Worm (Caenorhabditis elegans) whole organism, young adult: Measurements from ENCODE around the gene dgk-5.

Experiments
- B0019.2 ChIP-seq: fragments of 200-800 bp; sonication (Bioruptor generic); conservative IDR thresholded peaks from 2 replicates; pipeline ENCODE4 v1.3.6; 2022; ENCODE audit warnings: missing genetic modification reagents, missing genetic modification characterization, missing compliant biosample characterization
- B0035.1 ChIP-seq: sonication (generic microtip); optimal IDR thresholded peaks from 2 replicates; lab custom pipeline; 2016; ENCODE audit warnings: missing genetic modification characterization, mild to moderate bottlenecking, missing compliant biosample characterization, missing genotype, missing genetic modification reagents
- B0336.3 ChIP-seq: fragments of 200-800 bp; sonication (Bioruptor generic); IDR thresholded peaks from 2 replicates; pipeline ENCODE4 v1.3.6; 2022; ENCODE audit warnings: missing genetic modification characterization, missing compliant biosample characterization
- C06A6.2 ChIP-seq: fragments of 200-800 bp; sonication (Bioruptor generic); conservative IDR thresholded peaks from 2 replicates; pipeline ENCODE4 v1.3.6; 2022; ENCODE audit warnings: missing genetic modification characterization, missing compliant biosample characterization
- F10E7.11 ChIP-seq: sonication (generic microtip); optimal IDR thresholded peaks from 2 replicates; lab custom pipeline; 2017; ENCODE audit warnings: mild to moderate bottlenecking, missing genetic modification characterization, moderate library complexity, missing compliant biosample characterization
- F37B4.10 ChIP-seq: fragments of 200-800 bp; sonication (Bioruptor generic); IDR thresholded peaks from 2 replicates; pipeline ENCODE4 v1.3.6; 2022; ENCODE audit warnings: missing genetic modification characterization, missing compliant biosample characterization
- F49E8.2 ChIP-seq: sonication (generic microtip); optimal IDR thresholded peaks from 3 replicates; lab custom pipeline; 2017; ENCODE audit warnings: missing genetic modification characterization, mild to moderate bottlenecking, missing compliant biosample characterization, antibody characterized with exemption, moderate library complexity; ENCODE audit not compliant: insufficient read depth
- F57A8.1 ChIP-seq: fragments of 200-800 bp; sonication (Bioruptor generic); optimal IDR thresholded peaks from 2 replicates; lab custom pipeline; 2018; ENCODE audit warnings: mild to moderate bottlenecking, missing genetic modification characterization, moderate library complexity, missing compliant biosample characterization
- ZK185.1 ChIP-seq: sonication (generic microtip); optimal IDR thresholded peaks from 2 replicates; lab custom pipeline; 2016; ENCODE audit warnings: mild to moderate bottlenecking, missing genetic modification characterization, missing compliant biosample characterization; ENCODE audit not compliant: poor library complexity, severe bottlenecking
- akir-1 ChIP-seq: fragments of 200-800 bp; sonication (Bioruptor generic); optimal IDR thresholded peaks from 2 replicates; lab custom pipeline; 2018; ENCODE audit warnings: mild to moderate bottlenecking, missing genetic modification characterization, moderate library complexity, missing compliant biosample characterization
- ama-1 ChIP-seq, 3 experiments: fragments of 150-350 bp in 1 of 3; sonication (generic microtip) in 2 of 3; optimal IDR thresholded peaks; 2 replicates each; lab custom pipeline; 2014 to 2018; ENCODE audit warnings: missing biosample characterization in 2 of 3, missing genetic modification characterization in 2 of 3, missing genetic modification reagents in 2 of 3
- aptf-2 ChIP-seq: fragments of 200-800 bp; sonication (Bioruptor generic); conservative IDR thresholded peaks from 2 replicates; pipeline ENCODE4 v1.3.6; 2022; ENCODE audit warnings: missing genetic modification reagents, missing genetic modification characterization, missing compliant biosample characterization
- bed-1 ChIP-seq: fragments of 200-800 bp; sonication (Bioruptor generic); IDR thresholded peaks from 2 replicates; pipeline ENCODE4 v1.3.6; 2022; ENCODE audit warnings: missing genetic modification reagents, missing genetic modification characterization, missing compliant biosample characterization
- bed-2 ChIP-seq: fragments of 200-800 bp; sonication (Bioruptor generic); IDR thresholded peaks from 2 replicates; pipeline ENCODE4 v1.3.6; 2022; ENCODE audit warnings: missing genetic modification reagents, missing genetic modification characterization, missing compliant biosample characterization
- ceh-100 ChIP-seq: fragments of 200-800 bp; sonication (Bioruptor generic); IDR thresholded peaks from 2 replicates; pipeline ENCODE4 v1.3.6; 2022; ENCODE audit warnings: missing genetic modification reagents, missing genetic modification characterization, missing compliant biosample characterization
- dox-1 ChIP-seq: fragments of 200-800 bp; sonication (Bioruptor generic); IDR thresholded peaks from 2 replicates; pipeline ENCODE4 v1.3.6; 2022; ENCODE audit warnings: missing genetic modification reagents, missing genetic modification characterization, missing compliant biosample characterization
- efl-1 ChIP-seq: fragments of 150-350 bp; optimal IDR thresholded peaks from 2 replicates; lab custom pipeline; 2014; ENCODE audit warnings: missing biosample characterization, missing genetic modification reagents, missing genetic modification characterization
- egl-44 ChIP-seq: fragments of 200-800 bp; sonication (Bioruptor generic); IDR thresholded peaks from 2 replicates; pipeline ENCODE4 v1.3.6; 2022; ENCODE audit warnings: missing genetic modification reagents, missing genetic modification characterization, missing compliant biosample characterization
- hlh-12 ChIP-seq: sonication (generic microtip); optimal IDR thresholded peaks from 2 replicates; lab custom pipeline; 2016; ENCODE audit warnings: missing genetic modification characterization, missing compliant biosample characterization
- hmg-1.2 ChIP-seq: fragments of 200-800 bp; sonication (Bioruptor generic); IDR thresholded peaks from 2 replicates; pipeline ENCODE4 v1.3.6; 2022; ENCODE audit warnings: missing genetic modification reagents, missing genetic modification characterization, missing compliant biosample characterization
- let-526 ChIP-seq: fragments of 200-800 bp; sonication (Bioruptor generic); IDR thresholded peaks from 2 replicates; pipeline ENCODE4 v1.3.6; 2022; ENCODE audit warnings: missing genetic modification reagents, missing genetic modification characterization, missing compliant biosample characterization
- let-607 ChIP-seq, 2 experiments: fragments of 200-800 bp in 1 of 2; sonication (Bioruptor generic) in 1 of 2; sonication (generic microtip) in 1 of 2; optimal IDR thresholded peaks; 2 replicates each; lab custom pipeline; 2016 to 2018; ENCODE audit warnings: mild to moderate bottlenecking in 2 of 2, missing compliant biosample characterization in 2 of 2, missing genetic modification characterization in 2 of 2, moderate library complexity in 2 of 2, missing genotype in 1 of 2
- lin-40 ChIP-seq: sonication (generic microtip); optimal IDR thresholded peaks from 2 replicates; lab custom pipeline; 2016; ENCODE audit warnings: missing genetic modification characterization, mild to moderate bottlenecking, missing compliant biosample characterization, missing genotype, missing genetic modification reagents
- madf-10 ChIP-seq: sonication (generic microtip); optimal IDR thresholded peaks from 2 replicates; lab custom pipeline; 2016; ENCODE audit warnings: mild to moderate bottlenecking, missing genetic modification characterization, missing compliant biosample characterization
- madf-3 ChIP-seq: fragments of 200-800 bp; sonication (Bioruptor generic); IDR thresholded peaks from 2 replicates; pipeline ENCODE4 v1.3.6; 2022; ENCODE audit warnings: missing genetic modification reagents, missing genetic modification characterization, missing compliant biosample characterization
- nhr-90 ChIP-seq: sonication (generic microtip); optimal IDR thresholded peaks from 2 replicates; lab custom pipeline; 2016; ENCODE audit warnings: missing genotype, mild to moderate bottlenecking, missing genetic modification characterization, missing compliant biosample characterization
- pha-4 ChIP-seq: fragments of 150-350 bp; sonication (generic microtip); optimal IDR thresholded peaks from 2 replicates; lab custom pipeline; 2014; ENCODE audit warnings: missing biosample characterization, missing genetic modification reagents, missing genetic modification characterization
- rcor-1 ChIP-seq: fragments of 200-800 bp; sonication (Bioruptor generic); IDR thresholded peaks from 2 replicates; pipeline ENCODE4 v1.3.6; 2022; ENCODE audit warnings: missing genetic modification reagents, missing genetic modification characterization, missing compliant biosample characterization
- sdz-38 ChIP-seq: sonication (generic microtip); optimal IDR thresholded peaks from 2 replicates; lab custom pipeline; 2016; ENCODE audit warnings: missing genotype, missing genetic modification characterization, missing compliant biosample characterization
- tbx-9 ChIP-seq: sonication (generic microtip); optimal IDR thresholded peaks from 2 replicates; lab custom pipeline; 2016; ENCODE audit warnings: borderline replicate concordance, missing genetic modification characterization, inconsistent platforms, missing compliant biosample characterization
- unc-130 ChIP-seq: sonication (generic microtip); optimal IDR thresholded peaks from 2 replicates; lab custom pipeline; 2016; ENCODE audit warnings: missing genetic modification reagents, missing genetic modification characterization, missing compliant biosample characterization
- ztf-22 ChIP-seq: fragments of 200-800 bp; sonication (Bioruptor generic); optimal IDR thresholded peaks from 2 replicates; lab custom pipeline; 2018; ENCODE audit warnings: mild to moderate bottlenecking, missing genetic modification characterization, moderate library complexity, missing compliant biosample characterization
- ztf-25 ChIP-seq: fragments of 200-800 bp; sonication (Bioruptor generic); IDR thresholded peaks from 2 replicates; pipeline ENCODE4 v1.3.6; 2022; ENCODE audit warnings: missing genetic modification reagents, missing genetic modification characterization, missing compliant biosample characterization
- ztf-28 ChIP-seq: fragments of 200-800 bp; sonication (Bioruptor generic); IDR thresholded peaks from 2 replicates; pipeline ENCODE4 v1.3.6; 2022; ENCODE audit warnings: missing genetic modification reagents, missing genetic modification characterization, missing compliant biosample characterization

dgk-5 gene

DNA sequence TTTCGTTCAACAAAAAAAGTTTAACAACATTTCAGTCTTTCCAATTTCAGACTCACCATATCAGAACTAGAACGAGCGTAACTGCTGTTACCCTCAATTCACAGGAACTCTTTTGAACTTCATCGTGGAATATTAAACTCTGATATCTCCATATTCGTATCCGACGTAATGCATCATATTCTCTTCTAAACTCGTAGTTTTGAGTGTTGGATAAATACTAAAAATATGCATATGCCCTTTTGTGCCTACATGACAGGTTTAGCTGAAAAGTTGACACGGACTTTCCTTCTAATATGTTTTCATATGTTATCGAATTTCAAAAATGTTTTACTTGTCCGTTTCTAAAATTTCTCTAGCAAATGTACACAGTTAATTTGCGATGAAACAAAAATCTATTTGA is 28.2 kb upstream of the dgk-5 start, which contains the start of gene twk-49:
Gene twk-49 (minus strand): TSS at position 101 of the 400 bp plus-strand sequence.
- TF ChIP-seq bed-1 (GFP tag; lab: Robert Waterston, UW) (no peak), B0035.1 (tag; lab: Kevin White, UChicago) (no peak), lin-40 (tag; lab: Kevin White, UChicago) (no peak), F57A8.1 (GFP tag; lab: Kevin White, UChicago) (no peak), ztf-25 (GFP tag; lab: Robert Waterston, UW) (no peak), madf-3 (GFP tag; lab: Robert Waterston, UW) (no peak), rcor-1 (GFP tag; lab: Robert Waterston, UW) (no peak)

DNA sequence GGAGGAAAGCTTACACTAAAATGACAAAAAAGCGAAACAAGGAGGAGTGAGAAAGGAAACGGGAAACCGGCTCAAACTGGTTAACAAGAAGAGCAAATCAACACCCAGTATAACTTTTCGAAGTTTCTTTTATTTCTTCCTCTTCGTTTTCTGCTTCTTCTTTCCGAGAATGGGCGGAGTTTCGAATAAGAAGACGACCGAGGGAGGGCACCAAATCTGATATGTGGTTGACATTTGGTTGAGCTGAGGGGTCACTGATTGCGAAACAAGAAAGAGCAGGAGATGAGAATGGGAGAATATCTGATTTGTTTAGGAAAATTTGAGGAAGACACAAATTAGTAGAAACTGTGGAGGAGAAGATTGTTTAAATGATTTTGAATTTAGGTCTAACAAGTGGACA is 27.7 kb upstream of the dgk-5 start:
- TF ChIP-seq let-607 (tag; optimal IDR thresholded peaks at IDR 0.05; lab: Kevin White, UChicago) (no peak), F37B4.10 (no peak), F49E8.2 (tag; lab: Kevin White, UChicago) (no peak), tbx-9 (tag; lab: Kevin White, UChicago) (no peak), lin-40 (tag; lab: Kevin White, UChicago) (no peak), efl-1 (GFP tag; lab: Kevin White, UChicago) (no peak), C06A6.2 (GFP tag; lab: Robert Waterston, UW) (no peak), ceh-100 (GFP tag; lab: Robert Waterston, UW) (no peak), B0336.3 (GFP tag; lab: Robert Waterston, UW) (no peak), ztf-28 (GFP tag; lab: Robert Waterston, UW) (no peak), F10E7.11 (no peak), let-526 (GFP tag; lab: Robert Waterston, UW) (no peak), hlh-12 (tag; lab: Kevin White, UChicago) (no peak), sdz-38 (tag; lab: Kevin White, UChicago) (no peak), B0035.1 (tag; lab: Kevin White, UChicago) (no peak), hmg-1.2 (no peak), ZK185.1 (no peak), pha-4 (tag; lab: Kevin White, UChicago) (no peak), akir-1 (GFP tag; lab: Kevin White, UChicago) (no peak)

DNA sequence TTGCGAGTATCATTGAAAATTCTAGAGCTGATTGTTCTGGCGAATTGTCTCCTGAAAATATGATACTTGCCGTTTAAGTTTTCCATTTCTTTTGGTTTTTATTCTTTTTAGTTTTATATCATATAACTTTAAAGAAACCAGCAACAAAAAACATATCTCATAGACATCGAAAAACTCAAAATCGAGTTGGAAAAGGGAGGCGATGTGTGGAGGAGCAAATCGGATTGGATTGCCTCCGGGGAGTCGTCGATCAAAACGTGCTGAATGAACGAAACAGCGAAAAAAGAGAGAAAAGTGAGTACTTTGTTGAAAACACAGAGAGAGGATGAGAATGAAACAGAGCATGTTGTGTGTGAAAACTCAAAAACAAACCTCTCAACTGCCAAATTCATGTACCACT is 26.3 kb upstream of the dgk-5 start:
- TF ChIP-seq F37B4.10 (no peak), bed-1 (GFP tag; lab: Robert Waterston, UW) (no peak), nhr-90 (tag; lab: Kevin White, UChicago) (no peak), egl-44 (GFP tag; lab: Robert Waterston, UW) (no peak), dox-1 (no peak), aptf-2 (GFP tag; lab: Robert Waterston, UW) (no peak), madf-10 (tag; lab: Kevin White, UChicago) (no peak), bed-2 (GFP tag; lab: Robert Waterston, UW) (no peak)

DNA sequence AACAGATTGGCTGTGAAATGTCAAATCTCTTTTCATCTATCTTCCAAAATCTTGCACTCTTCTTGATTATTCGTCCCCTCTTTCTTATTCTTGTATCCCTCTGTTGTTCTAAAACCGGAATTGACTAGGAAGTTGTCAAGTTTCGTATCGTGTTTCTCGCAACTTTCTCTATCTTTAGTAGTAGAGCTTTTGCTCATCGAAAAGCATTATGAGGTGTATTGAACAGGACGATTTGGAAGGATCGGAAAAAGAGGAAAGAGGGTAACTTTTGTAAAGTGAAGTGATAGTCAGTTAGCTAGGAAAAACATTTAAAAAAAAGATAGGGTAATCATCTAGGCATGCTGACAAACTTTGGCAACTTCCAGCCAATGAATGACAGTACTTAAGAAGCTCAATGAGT is 25.6 kb upstream of the dgk-5 start:
- TF ChIP-seq B0019.2 (GFP tag; lab: Robert Waterston, UW) (no peak), ama-1 (optimal IDR thresholded peaks at IDR 0.05; lab: Kevin White, UChicago) (no peak), ama-1 (GFP tag; optimal IDR thresholded peaks at IDR 0.05; lab: Kevin White, UChicago) (no peak), unc-130 (GFP tag; lab: Kevin White, UChicago) (no peak), madf-10 (tag; lab: Kevin White, UChicago) (no peak), dox-1 (no peak), ztf-22 (GFP tag; lab: Kevin White, UChicago) (no peak)
